Worm (Caenorhabditis elegans) whole organism, L2 larva: Measurements from ENCODE around the gene kgb-1.
A peak's percentile ranks its signal among the peaks of the same experiment; 100 is the strongest.

Experiments used
- C34F6.9 ChIP-seq: fragments of 150-350 bp; optimal IDR thresholded peaks from 2 replicates; lab custom pipeline; 2014; ENCODE audit warnings: missing biosample characterization, missing genetic modification characterization
- F13H6.1 ChIP-seq: sonication (generic microtip); optimal IDR thresholded peaks from 2 replicates; lab custom pipeline; 2016; ENCODE audit warnings: missing genetic modification characterization, missing compliant biosample characterization
- R02D3.7 ChIP-seq: fragments of 150-350 bp; optimal IDR thresholded peaks from 2 replicates; lab custom pipeline; 2014; ENCODE audit warnings: missing biosample characterization, missing genetic modification characterization
- Y55F3AM.14 ChIP-seq: fragments of 200-800 bp; sonication (Bioruptor generic); optimal IDR thresholded peaks from 2 replicates; lab custom pipeline; 2018; ENCODE audit warnings: mild to moderate bottlenecking, missing genetic modification characterization, missing compliant biosample characterization
- ZK546.5 ChIP-seq: sonication (generic microtip); optimal IDR thresholded peaks from 2 replicates; lab custom pipeline; 2017; ENCODE audit warnings: missing biosample characterization, missing genetic modification characterization
- aly-2 ChIP-seq: fragments of 150-350 bp; optimal IDR thresholded peaks from 2 replicates; lab custom pipeline; 2014; ENCODE audit warnings: missing biosample characterization, missing genetic modification characterization
- ama-1 ChIP-seq: fragments of 150-350 bp; optimal IDR thresholded peaks from 2 replicates; lab custom pipeline; 2018; ENCODE audit warnings: inconsistent platforms
- blmp-1 ChIP-seq: sonication (generic microtip); optimal IDR thresholded peaks from 2 replicates; lab custom pipeline; 2017; ENCODE audit warnings: missing genetic modification characterization, mild to moderate bottlenecking, missing compliant biosample characterization, antibody characterized with exemption, moderate library complexity; ENCODE audit not compliant: insufficient read depth
- ceh-16 ChIP-seq: fragments of 150-350 bp; optimal IDR thresholded peaks from 2 replicates; lab custom pipeline; 2014; ENCODE audit warnings: missing biosample characterization, missing genetic modification characterization
- crh-2 ChIP-seq: sonication (generic microtip); optimal IDR thresholded peaks from 2 replicates; lab custom pipeline; 2017; ENCODE audit warnings: missing biosample characterization, missing genetic modification characterization
- egl-27 ChIP-seq: sonication (generic microtip); optimal IDR thresholded peaks from 3 replicates; lab custom pipeline; 2017; ENCODE audit warnings: missing biosample characterization, missing genetic modification reagents, missing genetic modification characterization
- elt-1 ChIP-seq: fragments of 150-350 bp; optimal IDR thresholded peaks from 2 replicates; lab custom pipeline; 2014; ENCODE audit warnings: missing biosample characterization, missing genetic modification characterization
- fos-1 ChIP-seq: fragments of 150-350 bp; optimal IDR thresholded peaks from 2 replicates; lab custom pipeline; 2014; ENCODE audit warnings: missing biosample characterization, missing genetic modification characterization
- gmeb-1 ChIP-seq: fragments of 150-350 bp; optimal IDR thresholded peaks from 2 replicates; lab custom pipeline; 2014; ENCODE audit warnings: missing biosample characterization, missing genetic modification characterization
- lin-39 ChIP-seq: fragments of 150-350 bp; optimal IDR thresholded peaks from 2 replicates; lab custom pipeline; 2014; ENCODE audit warnings: missing biosample characterization, missing genetic modification reagents, missing genetic modification characterization
- lsy-2 ChIP-seq, 2 experiments: fragments of 150-350 bp in 1 of 2; sonication (generic microtip) in 1 of 2; optimal IDR thresholded peaks; 2 replicates each; lab custom pipeline; 2014 to 2017; ENCODE audit warnings: missing biosample characterization in 2 of 2, missing genetic modification characterization in 2 of 2
- mdl-1 ChIP-seq, 2 experiments: fragments of 150-350 bp in 1 of 2; sonication (generic microtip) in 1 of 2; optimal IDR thresholded peaks; 2 replicates each; lab custom pipeline; 2017; ENCODE audit warnings: missing biosample characterization in 2 of 2, missing genetic modification characterization in 2 of 2
- nhr-10 ChIP-seq: sonication (generic microtip); optimal IDR thresholded peaks from 2 replicates; lab custom pipeline; 2017; ENCODE audit warnings: missing biosample characterization, missing genetic modification characterization
- nhr-11 ChIP-seq: fragments of 150-350 bp; optimal IDR thresholded peaks from 2 replicates; lab custom pipeline; 2014; ENCODE audit warnings: missing biosample characterization, missing genetic modification characterization
- nhr-129 ChIP-seq: fragments of 150-350 bp; optimal IDR thresholded peaks from 2 replicates; lab custom pipeline; 2014; ENCODE audit warnings: missing biosample characterization, missing genetic modification characterization
- nhr-23 ChIP-seq: fragments of 150-350 bp; optimal IDR thresholded peaks from 2 replicates; lab custom pipeline; 2014; ENCODE audit warnings: missing biosample characterization, missing genetic modification reagents, missing genetic modification characterization
- nhr-237 ChIP-seq: fragments of 150-350 bp; optimal IDR thresholded peaks from 2 replicates; lab custom pipeline; 2014; ENCODE audit warnings: missing biosample characterization, missing genetic modification characterization
- nhr-25 ChIP-seq: fragments of 150-350 bp; sonication (generic microtip); optimal IDR thresholded peaks from 3 replicates; lab custom pipeline; 2014; ENCODE audit warnings: missing biosample characterization, missing genetic modification characterization
- nhr-6 ChIP-seq: fragments of 150-350 bp; optimal IDR thresholded peaks from 2 replicates; lab custom pipeline; 2014; ENCODE audit warnings: missing biosample characterization, missing genetic modification characterization
- sma-3 ChIP-seq: sonication (generic microtip); optimal IDR thresholded peaks from 2 replicates; lab custom pipeline; 2016; ENCODE audit warnings: missing genetic modification reagents, missing genetic modification characterization, missing compliant biosample characterization
- snpc-4 ChIP-seq: fragments of 150-350 bp; optimal IDR thresholded peaks from 2 replicates; lab custom pipeline; 2014; ENCODE audit warnings: missing biosample characterization, missing genetic modification characterization
- unc-39 ChIP-seq: fragments of 150-350 bp; optimal IDR thresholded peaks from 2 replicates; lab custom pipeline; 2014; ENCODE audit warnings: missing biosample characterization, missing genetic modification characterization
- unc-62 ChIP-seq: fragments of 150-350 bp; optimal IDR thresholded peaks from 2 replicates; lab custom pipeline; 2014; ENCODE audit warnings: missing biosample characterization, missing genetic modification reagents, missing genetic modification characterization
- zag-1 ChIP-seq: fragments of 150-350 bp; optimal IDR thresholded peaks from 2 replicates; lab custom pipeline; 2014; ENCODE audit warnings: missing biosample characterization, missing genetic modification characterization
- ztf-1 ChIP-seq: fragments of 200-800 bp; sonication (Bioruptor generic); conservative IDR thresholded peaks from 2 replicates; pipeline ENCODE4 v1.3.6; 2022; ENCODE audit warnings: missing genetic modification characterization, missing compliant biosample characterization
- ztf-4 ChIP-seq: fragments of 150-350 bp; optimal IDR thresholded peaks from 2 replicates; lab custom pipeline; 2014; ENCODE audit warnings: missing biosample characterization, missing genetic modification characterization

kgb-1 gene

DNA sequence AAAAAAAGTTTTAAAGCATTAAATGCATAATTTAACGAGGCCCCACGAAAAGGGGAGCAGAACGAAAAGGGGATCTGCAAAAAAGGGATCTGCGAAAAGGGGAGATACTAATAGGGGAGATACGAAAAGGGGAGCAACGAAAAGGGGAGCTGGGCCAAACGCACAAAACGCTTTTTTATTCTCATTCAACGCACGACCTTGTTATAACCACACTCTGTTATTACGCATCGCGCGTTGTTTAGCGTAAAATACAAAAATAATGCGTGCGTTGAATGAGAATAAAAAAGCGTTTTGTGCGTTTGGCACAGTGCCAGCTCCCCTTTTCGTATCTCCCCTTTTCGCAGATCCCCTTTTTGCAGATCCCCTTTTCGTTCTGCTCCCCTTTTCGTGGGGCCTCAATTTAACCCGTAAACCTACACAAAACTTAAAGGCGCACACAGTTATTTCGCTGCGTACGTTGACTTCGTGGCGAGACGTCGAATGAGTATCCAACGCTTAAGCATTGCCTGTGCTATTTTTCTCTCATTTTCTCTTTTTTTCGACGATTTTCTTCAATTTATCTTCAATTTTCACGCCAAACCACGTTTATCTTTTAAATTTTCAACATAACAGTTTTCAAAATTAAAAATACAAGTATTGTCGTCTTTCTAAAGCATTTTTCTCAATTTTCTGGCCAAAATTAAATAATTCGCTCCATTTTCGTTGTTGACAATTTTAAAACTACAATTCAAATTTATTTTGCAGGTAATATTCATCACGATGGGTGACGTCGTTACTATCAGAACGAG lies 24.5 kb downstream of the kgb-1 start, which contains the start of gene rps-24 (continued):
- TF ChIP-seq lsy-2 (tag; optimal IDR thresholded peaks at IDR 0.05; lab: Kevin White, UChicago), result peak; percentile 86 to 94
- TF ChIP-seq zag-1 (tag; lab: Kevin White, UChicago), result peak; percentile 53
- peak; percentile 86 for TF ChIP-seq R02D3.7 (tag; lab: Kevin White, UChicago)
- peak; percentile 0 to 38 for TF ChIP-seq mdl-1 (tag; optimal IDR thresholded peaks at IDR 0.05; lab: Kevin White, UChicago)
- peak; percentile 80 for TF ChIP-seq nhr-6 (tag; lab: Kevin White, UChicago)
- TF ChIP-seq snpc-4 (tag; lab: Kevin White, UChicago), result peak; percentile 64

DNA sequence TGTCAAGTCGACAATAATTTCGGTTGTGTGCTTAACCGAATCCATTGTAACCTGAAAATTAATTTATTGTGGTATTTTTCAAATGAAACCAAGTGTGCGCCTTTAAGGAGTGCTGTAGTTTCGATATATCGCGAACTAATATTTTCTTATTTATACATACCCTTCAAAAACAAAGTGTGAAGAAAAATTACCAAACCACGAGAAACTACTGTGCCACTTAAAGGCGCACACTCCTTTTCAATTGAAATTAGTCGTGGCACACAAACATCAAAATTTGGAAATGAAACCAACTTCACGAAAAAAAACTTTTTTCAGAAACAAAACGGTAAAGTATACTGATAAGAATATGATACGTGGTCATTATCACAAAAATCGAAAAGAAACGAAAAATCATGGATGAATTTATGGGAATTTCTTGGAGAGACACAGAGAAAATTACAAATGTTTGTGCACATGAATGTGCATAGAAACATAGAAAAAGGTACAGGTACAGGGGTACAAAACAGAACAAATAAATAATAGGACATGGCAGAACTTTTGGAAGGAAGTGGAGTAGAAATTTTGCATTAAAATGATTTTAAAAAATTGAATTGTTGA lies 26.6 kb downstream of the kgb-1 start, which contains the start of gene spl-1:
Gene spl-1, minus strand, starts transcription at position 51 of the 597 bp plus-strand sequence.
- TF ChIP-seq gmeb-1 (tag; lab: Kevin White, UChicago) (peak; percentile 4), C34F6.9 (tag; lab: Kevin White, UChicago) (no peak), nhr-23 (tag; lab: Kevin White, UChicago) (no peak), crh-2 (peak; percentile 73), ztf-4 (tag; lab: Kevin White, UChicago) (no peak), fos-1 (tag; lab: Kevin White, UChicago) (peak; percentile 75)
- TF ChIP-seq, all 48 proteins: peak for 3

- no peak for TF ChIP-seq nhr-237 (tag; lab: Kevin White, UChicago)
- no peak for TF ChIP-seq elt-1 (tag; lab: Kevin White, UChicago)
- no peak for TF ChIP-seq unc-62
- TF ChIP-seq ZK546.5, result no peak
- TF ChIP-seq F13H6.1 (tag; lab: Kevin White, UChicago), result no peak
- TF ChIP-seq sma-3 (GFP tag; lab: Kevin White, UChicago), result no peak
- no peak for TF ChIP-seq nhr-10 (tag; lab: Kevin White, UChicago)
- no peak for TF ChIP-seq egl-27 (tag; lab: Kevin White, UChicago)
- TF ChIP-seq blmp-1 (tag; lab: Kevin White, UChicago), result no peak
- TF ChIP-seq Y55F3AM.14 (GFP tag; lab: Kevin White, UChicago), result no peak
- no peak for TF ChIP-seq zag-1 (tag; lab: Kevin White, UChicago)
- no peak for TF ChIP-seq ztf-1 (GFP tag; lab: Robert Waterston, UW)
- TF ChIP-seq unc-39 (tag; lab: Kevin White, UChicago), result no peak
Observed at ce11 chrIV:379605-380004, 30.2 kb downstream of the kgb-1 start.

DNA sequence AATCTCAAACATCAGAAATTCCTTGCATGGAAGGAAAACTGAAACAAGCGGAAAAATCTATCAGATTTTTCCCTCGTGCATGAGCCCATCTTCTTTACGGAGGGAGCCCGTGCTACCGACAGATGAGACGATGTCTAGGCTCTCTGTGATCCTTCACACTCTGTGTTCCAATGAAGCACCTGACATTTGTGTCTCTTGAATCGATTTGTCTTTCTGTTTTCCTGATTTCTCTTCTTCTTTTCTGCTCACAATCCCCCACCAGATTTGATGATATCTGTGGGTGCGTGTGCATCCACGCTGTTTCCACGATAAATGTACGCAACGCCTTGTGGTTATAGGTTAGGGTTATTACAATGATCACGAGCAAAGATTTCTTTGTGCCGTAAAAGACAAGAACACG lies 31.0 kb downstream of the kgb-1 start:
- TF ChIP-seq mdl-1 (tag; optimal IDR thresholded peaks at IDR 0.05; lab: Kevin White, UChicago) (no peak), nhr-129 (peak; percentile 50)
- TF ChIP-seq, all 48 proteins: peak for 1

DNA sequence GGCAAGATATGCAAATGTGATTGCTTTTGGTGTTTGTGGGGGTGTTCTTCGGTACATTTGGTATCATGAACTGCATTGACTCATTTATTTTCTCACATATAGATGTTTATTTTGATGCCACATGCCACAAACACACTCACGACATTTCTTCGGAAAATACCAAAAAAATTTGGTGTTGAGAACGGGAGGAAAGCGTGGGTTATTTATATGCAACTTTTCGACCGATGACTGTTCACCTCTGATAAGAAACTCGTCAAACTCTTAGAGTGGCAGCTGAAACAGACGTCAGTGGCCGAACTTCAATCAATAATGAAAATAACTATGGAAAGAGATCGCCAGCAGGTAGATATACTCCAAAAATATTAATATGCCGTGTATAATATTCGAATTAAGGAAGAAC lies 31.5 kb downstream of the kgb-1 start:
- TF ChIP-seq ama-1 (lab: Kevin White, UChicago) (no peak), fos-1 (tag; lab: Kevin White, UChicago) (peak; percentile 88)

DNA sequence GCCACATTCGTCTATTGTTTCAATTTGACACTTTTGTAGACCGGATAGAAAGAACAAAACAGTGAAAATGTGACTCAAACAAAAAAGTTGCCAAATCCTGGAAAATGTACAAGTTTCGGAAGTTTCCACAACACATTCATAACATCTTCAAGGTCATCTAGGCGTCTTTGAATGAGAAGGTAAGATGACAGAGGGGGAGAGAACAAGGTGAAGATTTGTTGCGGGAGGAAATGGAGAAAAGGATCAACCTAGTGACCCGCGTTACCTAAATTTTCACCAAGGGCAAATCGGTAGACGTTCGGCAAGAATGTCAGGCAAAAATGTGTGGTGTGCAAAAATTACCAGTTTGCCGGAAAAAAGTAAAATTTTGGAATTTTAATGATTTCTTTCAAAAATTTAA lies 32.0 kb downstream of the kgb-1 start:
- TF ChIP-seq ztf-1 (GFP tag; lab: Robert Waterston, UW), result no peak

- TF ChIP-seq unc-62, result no peak
- no peak for TF ChIP-seq R02D3.7 (tag; lab: Kevin White, UChicago)
- no peak for TF ChIP-seq egl-27 (tag; lab: Kevin White, UChicago)
- TF ChIP-seq nhr-129, result no peak
- no peak for TF ChIP-seq lsy-2 (tag; optimal IDR thresholded peaks at IDR 0.05; lab: Kevin White, UChicago)
- TF ChIP-seq ceh-16 (tag; lab: Kevin White, UChicago), result no peak
- no peak for TF ChIP-seq blmp-1 (tag; lab: Kevin White, UChicago)
- no peak for TF ChIP-seq aly-2 (tag; lab: Kevin White, UChicago)
- TF ChIP-seq C34F6.9 (tag; lab: Kevin White, UChicago), result no peak
- no peak for TF ChIP-seq fos-1 (tag; lab: Kevin White, UChicago)
- TF ChIP-seq nhr-11 (tag; lab: Kevin White, UChicago), result no peak
- no peak for TF ChIP-seq nhr-25 (tag; lab: Kevin White, UChicago)
- no peak for TF ChIP-seq lin-39 (tag; lab: Kevin White, UChicago)
- TF ChIP-seq ztf-4 (tag; lab: Kevin White, UChicago), result no peak
- TF ChIP-seq, all 48 proteins: peak for 0
Observed at ce11 chrIV:375915-376314, 33.9 kb downstream of the kgb-1 start, which contains the start of gene fln-1. Gene fln-1, minus strand, starts transcription at chrIV:376015.
